Fruit fly (Drosophila melanogaster): Measurements from ENCODE around the gene CG42588.

Gene CG42588

dm6 chr3L:12792933-12793448, 21.1 kb upstream of the CG42588 start:
- peak; percentile 64; the same call in 1 of the 2 replicates for TF ChIP-seq lmd (GFP tag; IDR thresholded peaks at IDR 0.05)
- TF ChIP-seq unc-4 (GFP tag; IDR thresholded peaks at IDR 0.05; ENCODE audit: partially characterized antibody) = no peak
- no peak for TF ChIP-seq pfk (GFP tag; optimal IDR thresholded peaks at IDR 0.05)
- peak; percentile 60 for TF ChIP-seq Dek (tag; optimal IDR thresholded peaks at IDR 0.05)
- TF ChIP-seq CG15011 (GFP tag; optimal IDR thresholded peaks at IDR 0.05) = peak; percentile 15
- peak; percentile 69 for TF ChIP-seq CG10979 (tag; optimal IDR thresholded peaks at IDR 0.05)
- no peak for TF ChIP-seq jing (GFP tag; optimal IDR thresholded peaks at IDR 0.05)
- TF ChIP-seq aop (GFP tag; IDR thresholded peaks at IDR 0.05) = no peak
- no peak for TF ChIP-seq Ravus (GFP tag; IDR thresholded peaks at IDR 0.05)
- peak; percentile 76 for TF ChIP-seq Fer3 (tag; optimal IDR thresholded peaks at IDR 0.05)
- TF ChIP-seq phol (tag; optimal IDR thresholded peaks at IDR 0.05) = peak; percentile 72
- no peak for TF ChIP-seq Vsx1 (GFP tag; optimal IDR thresholded peaks at IDR 0.05)
- no peak for TF ChIP-seq CG4328 (GFP tag; optimal IDR thresholded peaks at IDR 0.05)
- TF ChIP-seq CG1603 (tag; optimal IDR thresholded peaks at IDR 0.05) = peak; percentile 1
- TF ChIP-seq Opbp (GFP tag; IDR thresholded peaks at IDR 0.05; ENCODE audit: partially characterized antibody) = no peak
- no peak for TF ChIP-seq bowl (GFP tag; IDR thresholded peaks at IDR 0.05)
- TF ChIP-seq CG12219 (GFP tag; optimal IDR thresholded peaks at IDR 0.05) = peak; percentile 63
- peak; percentile 8 for TF ChIP-seq kay (GFP tag; optimal IDR thresholded peaks at IDR 0.05)
- TF ChIP-seq CG8944 (GFP tag; optimal IDR thresholded peaks at IDR 0.05) = no peak
- TF ChIP-seq gro (GFP tag; optimal IDR thresholded peaks at IDR 0.05) = no peak
- peak; percentile 40 for TF ChIP-seq Nf-YB (GFP tag; optimal IDR thresholded peaks at IDR 0.05)
- peak; percentile 17 for TF ChIP-seq Xbp1 (GFP tag; optimal IDR thresholded peaks at IDR 0.05)
- TF ChIP-seq NC2α (GFP tag; optimal IDR thresholded peaks at IDR 0.05) = no peak
- TF ChIP-seq Side (GFP tag; optimal IDR thresholded peaks at IDR 0.05) = no peak
- TF ChIP-seq pan (optimal IDR thresholded peaks at IDR 0.05) = no peak
- peak in 1 of 2 experiments; percentile 54 for TF ChIP-seq pan (GFP tag; optimal IDR thresholded peaks at IDR 0.05 in 1 of 2, IDR thresholded peaks at IDR 0.05 in 1 of 2)
- TF ChIP-seq CG34376 (GFP tag; optimal IDR thresholded peaks at IDR 0.05) = no peak
- no peak for TF ChIP-seq CG6683 (GFP tag; optimal IDR thresholded peaks at IDR 0.05)
- peak; percentile 63 for TF ChIP-seq CG18619 (GFP tag; optimal IDR thresholded peaks at IDR 0.05)
- TF ChIP-seq Pdp1 (GFP tag; optimal IDR thresholded peaks at IDR 0.05) = peak; percentile 14 to 62
- TF ChIP-seq CG15479 (GFP tag; optimal IDR thresholded peaks at IDR 0.05) = no peak
- peak; percentile 18 for TF ChIP-seq Max (GFP tag; optimal IDR thresholded peaks at IDR 0.05)
- TF ChIP-seq CG4424 (GFP tag; optimal IDR thresholded peaks at IDR 0.05) = peak; percentile 58
- no peak for TF ChIP-seq Optix (GFP tag; IDR thresholded peaks at IDR 0.05)
- TF ChIP-seq esg (GFP tag; conservative IDR thresholded peaks at IDR 0.05) = 0 out of 2 replicates have a peak, but pooled peaks have one; percentile 18
- TF ChIP-seq Hmr (GFP tag; optimal IDR thresholded peaks at IDR 0.05) = peak; percentile 68
- TF ChIP-seq CG16779 (GFP tag; IDR thresholded peaks at IDR 0.05) = no peak
- no peak for TF ChIP-seq trh (GFP tag; optimal IDR thresholded peaks at IDR 0.05)
- TF ChIP-seq Mes4 (GFP tag; optimal IDR thresholded peaks at IDR 0.05) = no peak
- no peak for TF ChIP-seq abd-A (tag; optimal IDR thresholded peaks at IDR 0.05)
- no peak for TF ChIP-seq CG7357 (GFP tag; IDR thresholded peaks at IDR 0.05)
- TF ChIP-seq CG9609 (GFP tag; optimal IDR thresholded peaks at IDR 0.05) = peak; percentile 0
- TF ChIP-seq nau (GFP tag; optimal IDR thresholded peaks at IDR 0.05) = peak; percentile 36
- TF ChIP-seq Fer2 (tag; optimal IDR thresholded peaks at IDR 0.05) = peak; percentile 33
- no peak for TF ChIP-seq ab (GFP tag; optimal IDR thresholded peaks at IDR 0.05)
- no peak for TF ChIP-seq tx (GFP tag; optimal IDR thresholded peaks at IDR 0.05)
- TF ChIP-seq MBD-R2 (GFP tag; IDR thresholded peaks at IDR 0.05) = no peak
- no peak for TF ChIP-seq CG2129 (GFP tag; IDR thresholded peaks at IDR 0.05; ENCODE audit: partially characterized antibody)
- TF ChIP-seq ara (GFP tag; IDR thresholded peaks at IDR 0.05) = no peak
- no peak for TF ChIP-seq Dad (GFP tag; optimal IDR thresholded peaks at IDR 0.05)
